Worm (Caenorhabditis elegans): Measurements from ENCODE around the gene B0024.15.

B0024.15 gene

ce11 chrV:10289743-10290142, at the start of gene B0024.15:
Gene B0024.15 (plus strand): TSS chrV:10290043.
- no peak for TF ChIP-seq ceh-63 (GFP tag; optimal IDR thresholded peaks at IDR 0.05)
- no peak for TF ChIP-seq alr-1 (tag; optimal IDR thresholded peaks at IDR 0.05; ENCODE audit: borderline replicate concordance)
- peak; percentile 35 for TF ChIP-seq fkh-8 (tag; optimal IDR thresholded peaks at IDR 0.05)
- TF ChIP-seq C16A3.4 (tag; optimal IDR thresholded peaks at IDR 0.05), result no peak

- peak; percentile 96 for TF ChIP-seq dsc-1 (tag; optimal IDR thresholded peaks at IDR 0.05)
- TF ChIP-seq nhr-71 (tag; optimal IDR thresholded peaks at IDR 0.05), result peak; percentile 11
- TF ChIP-seq fkh-8 (tag; optimal IDR thresholded peaks at IDR 0.05), result peak; percentile 72
- TF ChIP-seq sox-4 (tag; optimal IDR thresholded peaks at IDR 0.05), result peak; percentile 22
- no peak for TF ChIP-seq mef-2 (tag; optimal IDR thresholded peaks at IDR 0.05)
- TF ChIP-seq F16B12.6 (tag; optimal IDR thresholded peaks at IDR 0.05), result no peak
- no peak for TF ChIP-seq sup-37 (GFP tag; optimal IDR thresholded peaks at IDR 0.05)
- TF ChIP-seq mep-1 (tag; optimal IDR thresholded peaks at IDR 0.05), result no peak
- TF ChIP-seq unc-30 (tag; optimal IDR thresholded peaks at IDR 0.05), result no peak
- TF ChIP-seq nhr-90 (tag; optimal IDR thresholded peaks at IDR 0.05; ENCODE audit: poor library complexity), result no peak
- peak; percentile 35 for TF ChIP-seq nhr-47 (tag; optimal IDR thresholded peaks at IDR 0.05)
- no peak for TF ChIP-seq snpc-4 (tag; optimal IDR thresholded peaks at IDR 0.05)
- TF ChIP-seq skn-1 (tag; optimal IDR thresholded peaks at IDR 0.05), result no peak
- no peak for TF ChIP-seq pqm-1 (tag; optimal IDR thresholded peaks at IDR 0.05)
- TF ChIP-seq pax-3 (tag; optimal IDR thresholded peaks at IDR 0.05), result peak; percentile 62
- TF ChIP-seq nhr-28 (tag; optimal IDR thresholded peaks at IDR 0.05), result no peak
Measured at ce11 chrV:10241121-10241803, 48.6 kb upstream of the B0024.15 start, which contains the start of the genes C12D8.21 and col-148. Gene C12D8.21 (minus strand): TSS chrV:10241188. Gene col-148 (plus strand): TSS chrV:10241753.

ce11 chrV:10243105-10243504, 46.7 kb upstream of the B0024.15 start, which contains the start of gene C12D8.9:
Gene C12D8.9 (minus strand): TSS chrV:10243205.
- TF ChIP-seq nhr-11 (tag; optimal IDR thresholded peaks at IDR 0.05), result no peak
- no peak for TF ChIP-seq elt-3 (tag; optimal IDR thresholded peaks at IDR 0.05)

ce11 chrV:10244018-10244720, 45.7 kb upstream of the B0024.15 start:
- TF ChIP-seq lin-35 (GFP tag; optimal IDR thresholded peaks at IDR 0.05) (no peak), elt-2 (tag; optimal IDR thresholded peaks at IDR 0.05) (peak; percentile 34), ceh-88 (GFP tag; IDR thresholded peaks at IDR 0.05) (no peak), pag-3 (tag; optimal IDR thresholded peaks at IDR 0.05; ENCODE audit: borderline replicate concordance, insufficient read depth) (no peak), Y116A8C.19 (tag; optimal IDR thresholded peaks at IDR 0.05; ENCODE audit: borderline replicate concordance) (no peak), sup-37 (GFP tag; optimal IDR thresholded peaks at IDR 0.05) (no peak), fkh-4 (tag; optimal IDR thresholded peaks at IDR 0.05; ENCODE audit: borderline replicate concordance) (no peak), fkh-8 (tag; optimal IDR thresholded peaks at IDR 0.05) (peak; percentile 11), dsc-1 (tag; optimal IDR thresholded peaks at IDR 0.05) (peak; percentile 73)

- TF ChIP-seq dsc-1 (tag; optimal IDR thresholded peaks at IDR 0.05), result peak; percentile 6
- no peak for TF ChIP-seq nhr-47 (tag; optimal IDR thresholded peaks at IDR 0.05)
Measured at ce11 chrV:10245615-10246014, 44.2 kb upstream of the B0024.15 start.

- TF ChIP-seq Y116A8C.19 (tag; optimal IDR thresholded peaks at IDR 0.05; ENCODE audit: borderline replicate concordance) (no peak), aha-1 (tag; optimal IDR thresholded peaks at IDR 0.05) (no peak), C34B4.2 (tag; optimal IDR thresholded peaks at IDR 0.05) (no peak), unc-30 (tag; optimal IDR thresholded peaks at IDR 0.05) (no peak), lin-15B (tag; optimal IDR thresholded peaks at IDR 0.05) (no peak), nhr-237 (tag; optimal IDR thresholded peaks at IDR 0.05) (no peak), sox-4 (tag; optimal IDR thresholded peaks at IDR 0.05) (peak; percentile 68), snu-23 (GFP tag; optimal IDR thresholded peaks at IDR 0.05) (peak; percentile 51), pag-3 (tag; optimal IDR thresholded peaks at IDR 0.05; ENCODE audit: borderline replicate concordance, insufficient read depth) (no peak), dpl-1 (GFP tag; optimal IDR thresholded peaks at IDR 0.05) (peak; percentile 34 to 65 (median 44)), unc-130 (tag; optimal IDR thresholded peaks at IDR 0.05) (peak; percentile 59), mdl-1 (tag; optimal IDR thresholded peaks at IDR 0.05) (peak in 1 of 2 experiments; percentile 89), ceh-82 (tag; optimal IDR thresholded peaks at IDR 0.05) (peak in 2 of 3 experiments; percentile 20 to 26), xbp-1 (tag; optimal IDR thresholded peaks at IDR 0.05) (peak; percentile 34), ceh-63 (GFP tag; optimal IDR thresholded peaks at IDR 0.05) (no peak), blmp-1 (tag; optimal IDR thresholded peaks at IDR 0.05) (no peak), efl-1 (optimal IDR thresholded peaks at IDR 0.05) (peak; percentile 35 to 53), efl-1 (GFP tag; optimal IDR thresholded peaks at IDR 0.05 in 1 of 2) (peak; percentile 42 to 79)
Measured at ce11 chrV:10246443-10246885, 43.4 kb upstream of the B0024.15 start.
